Worm (Caenorhabditis elegans): ENCODE data around the gene fcd-2.

fcd-2 gene

ce11 chrIV:15049288-15050094 lies 24.0 kb downstream of the fcd-2 start (continued):
- TF ChIP-seq B0261.1 (tag; optimal IDR thresholded peaks at IDR 0.05): peak; percentile 3
- peak; percentile 30 for TF ChIP-seq F52B5.7 (tag; optimal IDR thresholded peaks at IDR 0.05)
- no peak for TF ChIP-seq nhr-80 (tag; optimal IDR thresholded peaks at IDR 0.05)
- TF ChIP-seq ceh-79 (tag; optimal IDR thresholded peaks at IDR 0.05): no peak
- TF ChIP-seq ceh-58 (GFP tag; IDR thresholded peaks at IDR 0.05): no peak
- peak; percentile 14 for TF ChIP-seq athp-1 (tag; optimal IDR thresholded peaks at IDR 0.05)
- TF ChIP-seq efl-1 (GFP tag; optimal IDR thresholded peaks at IDR 0.05): no peak
- TF ChIP-seq F57A8.1 (GFP tag; optimal IDR thresholded peaks at IDR 0.05): no peak
- no peak for TF ChIP-seq B0019.2 (GFP tag; conservative IDR thresholded peaks at IDR 0.05)
- no peak for TF ChIP-seq let-526 (GFP tag; IDR thresholded peaks at IDR 0.05)
- TF ChIP-seq bed-2 (GFP tag; IDR thresholded peaks at IDR 0.05): no peak
- 0 out of 2 replicates have a peak, but pooled peaks have one; percentile 21 for TF ChIP-seq Y79H2A.3 (GFP tag; conservative IDR thresholded peaks at IDR 0.05)
- no peak for TF ChIP-seq ama-1 (optimal IDR thresholded peaks at IDR 0.05)
- peak in 1 of 2 experiments; percentile 32 for TF ChIP-seq ama-1 (GFP tag; optimal IDR thresholded peaks at IDR 0.05)
- TF ChIP-seq nfyb-1 (GFP tag; IDR thresholded peaks at IDR 0.05): peak; percentile 94
- no peak for TF ChIP-seq gei-17 (GFP tag; optimal IDR thresholded peaks at IDR 0.05)
- no peak for TF ChIP-seq attf-3 (GFP tag; conservative IDR thresholded peaks at IDR 0.05)
- TF ChIP-seq dpff-1 (tag; optimal IDR thresholded peaks at IDR 0.05): peak; percentile 73
- TF ChIP-seq ztf-3 (GFP tag; optimal IDR thresholded peaks at IDR 0.05): no peak
- peak; percentile 48 for TF ChIP-seq zim-3 (tag; optimal IDR thresholded peaks at IDR 0.05)
- no peak for TF ChIP-seq rpc-1 (optimal IDR thresholded peaks at IDR 0.05)
- no peak for TF ChIP-seq rpc-1 (tag; optimal IDR thresholded peaks at IDR 0.05)
- TF ChIP-seq F10E7.11 (tag; optimal IDR thresholded peaks at IDR 0.05): no peak
- TF ChIP-seq Y95B8A.8 (GFP tag; IDR thresholded peaks at IDR 0.05): no peak
- peak; percentile 45 for TF ChIP-seq hrde-1 (tag; optimal IDR thresholded peaks at IDR 0.05; ENCODE audit: borderline replicate concordance)
- TF ChIP-seq Y67H2A.10 (GFP tag; conservative IDR thresholded peaks at IDR 0.05): no peak
- no peak for TF ChIP-seq zfh-2 (GFP tag; conservative IDR thresholded peaks at IDR 0.05)
- TF ChIP-seq sea-2 (GFP tag; IDR thresholded peaks at IDR 0.05): no peak
- no peak for TF ChIP-seq ztf-26 (tag; optimal IDR thresholded peaks at IDR 0.05)
- no peak for TF ChIP-seq hlh-26 (GFP tag; conservative IDR thresholded peaks at IDR 0.05)
- TF ChIP-seq snpc-1.1 (tag; optimal IDR thresholded peaks at IDR 0.05; ENCODE audit: insufficient read depth): no peak
- TF ChIP-seq xnd-1 (tag; optimal IDR thresholded peaks at IDR 0.05): no peak
- TF ChIP-seq bed-1 (GFP tag; IDR thresholded peaks at IDR 0.05): 0 out of 2 replicates have a peak, but pooled peaks have one; percentile 16
- peak; percentile 65; the same call in 1 of the 2 replicates for TF ChIP-seq B0336.3 (GFP tag; IDR thresholded peaks at IDR 0.05)
- TF ChIP-seq nhr-120 (GFP tag; IDR thresholded peaks at IDR 0.05): no peak
- TF ChIP-seq rec-8 (tag; optimal IDR thresholded peaks at IDR 0.05): peak in 1 of 2 experiments; percentile 24
- peak; percentile 66 for TF ChIP-seq repo-1 (tag; optimal IDR thresholded peaks at IDR 0.05)
- TF ChIP-seq cebp-1 (GFP tag; IDR thresholded peaks at IDR 0.05): no peak
- peak; percentile 2 for TF ChIP-seq cebp-1 (tag; optimal IDR thresholded peaks at IDR 0.05)
- TF ChIP-seq ceh-91 (GFP tag; IDR thresholded peaks at IDR 0.05): no peak
- peak; percentile 26 for TF ChIP-seq B0035.1 (tag; optimal IDR thresholded peaks at IDR 0.05)
- no peak for TF ChIP-seq Y53F4B.3 (GFP tag; IDR thresholded peaks at IDR 0.05)
- no peak for TF ChIP-seq F49E8.2 (tag; optimal IDR thresholded peaks at IDR 0.05; ENCODE audit: insufficient read depth)
- TF ChIP-seq snpc-1.3 (tag; optimal IDR thresholded peaks at IDR 0.05; ENCODE audit: insufficient read depth): no peak
- TF ChIP-seq tbx-9 (tag; optimal IDR thresholded peaks at IDR 0.05; ENCODE audit: borderline replicate concordance): no peak
- peak; percentile 75; the same call in 1 of the 2 replicates for TF ChIP-seq nfya-2 (GFP tag; IDR thresholded peaks at IDR 0.05)
- TF ChIP-seq nhr-27 (tag; optimal IDR thresholded peaks at IDR 0.05): no peak

Measured in whole organism, young adult.